Fruit fly (Drosophila melanogaster) whole organism, embryonic: ENCODE results near the gene CG10365.

Experiments
- BtbVII ChIP-seq: fragments of 200-800 bp; sonication (Bioruptor generic); optimal IDR thresholded peaks from 3 replicates; lab custom pipeline; 2017; ENCODE audit warnings: missing biosample characterization, mild to moderate bottlenecking, missing genetic modification characterization
- CG10431 ChIP-seq: fragments of 200-800 bp; sonication (Bioruptor generic); optimal IDR thresholded peaks from 3 replicates; lab custom pipeline; 2018; ENCODE audit warnings: missing biosample characterization, mild to moderate bottlenecking, missing genetic modification characterization
- CG12942 ChIP-seq: fragments of 200-800 bp; sonication (Bioruptor generic); optimal IDR thresholded peaks from 3 replicates; lab custom pipeline; 2016; ENCODE audit warnings: missing biosample characterization, missing genetic modification characterization
- CG13287 ChIP-seq: fragments of 200-800 bp; sonication (Bioruptor generic); IDR thresholded peaks from 2 replicates; pipeline ENCODE4 v1.3.6; 2022; ENCODE audit warnings: missing biosample characterization, missing genetic modification characterization; ENCODE audit not compliant: partially characterized antibody
- CG13424 ChIP-seq: fragments of 200-800 bp; sonication (Bioruptor generic); optimal IDR thresholded peaks from 2 replicates; lab custom pipeline; 2019; ENCODE audit warnings: missing biosample characterization, mild to moderate bottlenecking, missing genetic modification characterization, moderate library complexity
- CG14050 ChIP-seq: fragments of 200-800 bp; sonication (Bioruptor generic); IDR thresholded peaks from 3 replicates; pipeline ENCODE4 v1.3.6; 2022; ENCODE audit warnings: missing biosample characterization, missing genetic modification characterization
- CG15011 ChIP-seq: fragments of 200-800 bp; sonication (Bioruptor generic); optimal IDR thresholded peaks from 3 replicates; lab custom pipeline; 2018; ENCODE audit warnings: missing biosample characterization, mild to moderate bottlenecking, missing genetic modification characterization
- CG17186 ChIP-seq: fragments of 200-800 bp; sonication (Bioruptor generic); optimal IDR thresholded peaks from 3 replicates; lab custom pipeline; 2017; ENCODE audit warnings: missing biosample characterization, missing genetic modification reagents, missing genetic modification characterization
- CG17385 ChIP-seq: fragments of 200-800 bp; sonication (Bioruptor generic); optimal IDR thresholded peaks from 3 replicates; lab custom pipeline; 2018; ENCODE audit warnings: missing biosample characterization, mild to moderate bottlenecking, missing genetic modification characterization
- CG17568 ChIP-seq: fragments of 200-800 bp; sonication (Bioruptor generic); optimal IDR thresholded peaks from 2 replicates; lab custom pipeline; 2018; ENCODE audit warnings: missing biosample characterization, mild to moderate bottlenecking, missing genetic modification characterization, moderate library complexity
- CG17912 ChIP-seq: fragments of 200-800 bp; sonication (Bioruptor generic); optimal IDR thresholded peaks from 2 replicates; lab custom pipeline; 2018; ENCODE audit warnings: missing biosample characterization, mild to moderate bottlenecking, missing genetic modification characterization
- CG2120 ChIP-seq: fragments of 200-800 bp; sonication (Bioruptor generic); optimal IDR thresholded peaks from 3 replicates; lab custom pipeline; 2016; ENCODE audit warnings: missing biosample characterization, missing genetic modification characterization
- CG2889 ChIP-seq: fragments of 200-800 bp; sonication (Bioruptor generic); IDR thresholded peaks from 3 replicates; pipeline ENCODE4 v1.3.6; 2022; ENCODE audit warnings: missing biosample characterization, missing genetic modification characterization
- CG30431 ChIP-seq: fragments of 200-800 bp; sonication (Bioruptor generic); optimal IDR thresholded peaks from 2 replicates; lab custom pipeline; 2017; ENCODE audit warnings: missing biosample characterization, missing genetic modification characterization
- CG31388 ChIP-seq: fragments of 200-800 bp; sonication (Bioruptor generic); optimal IDR thresholded peaks from 2 replicates; lab custom pipeline; 2016; ENCODE audit warnings: missing biosample characterization, missing genetic modification characterization
- CG32532 ChIP-seq: fragments of 200-800 bp; sonication (Bioruptor generic); IDR thresholded peaks from 2 replicates; pipeline ENCODE4 v1.3.6; 2022; ENCODE audit warnings: missing biosample characterization, missing genetic modification characterization
- CG4707 ChIP-seq: fragments of 200-800 bp; sonication (Bioruptor generic); optimal IDR thresholded peaks from 2 replicates; lab custom pipeline; 2018; ENCODE audit warnings: missing biosample characterization, mild to moderate bottlenecking, missing genetic modification characterization, moderate library complexity
- CG7928 ChIP-seq: fragments of 200-800 bp; sonication (Bioruptor generic); optimal IDR thresholded peaks from 2 replicates; lab custom pipeline; 2017; ENCODE audit warnings: missing biosample characterization, mild to moderate bottlenecking, missing genetic modification characterization
- Chrac-16 ChIP-seq: fragments of 200-800 bp; sonication (Bioruptor generic); optimal IDR thresholded peaks from 3 replicates; lab custom pipeline; 2016; ENCODE audit warnings: missing biosample characterization, missing genetic modification characterization
- Doc3 ChIP-seq: fragments of 200-800 bp; sonication (Bioruptor generic); IDR thresholded peaks from 3 replicates; pipeline ENCODE4 v1.3.6; 2022; ENCODE audit warnings: missing biosample characterization, missing genetic modification characterization; ENCODE audit not compliant: partially characterized antibody
- Ets97D ChIP-seq: fragments of 200-800 bp; sonication (Bioruptor generic); optimal IDR thresholded peaks from 3 replicates; lab custom pipeline; 2016; ENCODE audit warnings: missing biosample characterization, missing genetic modification characterization
- GATAe ChIP-seq: fragments of 200-800 bp; sonication (Bioruptor generic); conservative IDR thresholded peaks from 2 replicates; pipeline ENCODE4 v1.3.6; 2022; ENCODE audit warnings: missing biosample characterization, missing genetic modification characterization
- H2.0 ChIP-seq: fragments of 200-800 bp; sonication (Bioruptor generic); IDR thresholded peaks from 2 replicates; pipeline ENCODE4 v1.3.6; 2022; ENCODE audit warnings: missing biosample characterization, missing genetic modification characterization
- Hey ChIP-seq: fragments of 200-800 bp; sonication (Bioruptor generic); optimal IDR thresholded peaks from 3 replicates; lab custom pipeline; 2018; ENCODE audit warnings: missing biosample characterization, mild to moderate bottlenecking, missing genetic modification characterization
- Hmr ChIP-seq: fragments of 200-800 bp; sonication (Bioruptor generic); optimal IDR thresholded peaks from 3 replicates; lab custom pipeline; 2017; ENCODE audit warnings: mild to moderate bottlenecking, missing biosample characterization, missing genetic modification reagents, missing genetic modification characterization
- Kr ChIP-seq: fragments of 200-800 bp; sonication (Bioruptor generic); optimal IDR thresholded peaks from 2 replicates; lab custom pipeline; 2017; ENCODE audit warnings: missing biosample characterization, mild to moderate bottlenecking, missing genetic modification characterization
- Lhr ChIP-seq: fragments of 200-800 bp; sonication (Bioruptor generic); optimal IDR thresholded peaks from 3 replicates; lab custom pipeline; 2017; ENCODE audit warnings: mild to moderate bottlenecking, missing biosample characterization, missing genetic modification reagents, missing genetic modification characterization
- Nf-YA ChIP-seq: fragments of 200-800 bp; sonication (Bioruptor generic); IDR thresholded peaks from 2 replicates; pipeline ENCODE4 v1.3.6; 2022; ENCODE audit warnings: missing biosample characterization, missing genetic modification characterization
- Opbp ChIP-seq: fragments of 200-800 bp; sonication (Bioruptor generic); IDR thresholded peaks from 3 replicates; pipeline ENCODE4 v1.3.6; 2022; ENCODE audit warnings: missing biosample characterization, missing genetic modification characterization; ENCODE audit not compliant: partially characterized antibody
- Side ChIP-seq: fragments of 200-800 bp; sonication (Bioruptor generic); optimal IDR thresholded peaks from 2 replicates; lab custom pipeline; 2016; ENCODE audit warnings: missing biosample characterization, missing genetic modification characterization
- Sox100B ChIP-seq: fragments of 200-800 bp; sonication (Bioruptor generic); optimal IDR thresholded peaks from 3 replicates; lab custom pipeline; 2018; ENCODE audit warnings: missing biosample characterization, mild to moderate bottlenecking, missing genetic modification characterization
- Taf1 ChIP-seq: fragments of 200-800 bp; sonication (Bioruptor generic); IDR thresholded peaks from 2 replicates; pipeline ENCODE4 v1.3.6; 2022; ENCODE audit warnings: missing biosample characterization, missing genetic modification characterization
- ap ChIP-seq: fragments of 200-800 bp; sonication (Bioruptor generic); IDR thresholded peaks from 2 replicates; pipeline ENCODE4 v1.3.6; 2022; ENCODE audit warnings: missing biosample characterization, missing genetic modification characterization
- bcd ChIP-seq: fragments of 200-800 bp; sonication (Bioruptor generic); optimal IDR thresholded peaks from 2 replicates; lab custom pipeline; 2017; ENCODE audit warnings: missing biosample characterization, mild to moderate bottlenecking, missing genetic modification characterization
- corto ChIP-seq: fragments of 200-800 bp; sonication (Bioruptor generic); optimal IDR thresholded peaks from 2 replicates; lab custom pipeline; 2016; ENCODE audit warnings: missing biosample characterization, mild to moderate bottlenecking, missing genetic modification characterization, moderate library complexity
- cwo ChIP-seq: fragments of 200-800 bp; sonication (Bioruptor generic); optimal IDR thresholded peaks from 3 replicates; lab custom pipeline; 2017; ENCODE audit warnings: missing biosample characterization, missing genetic modification characterization, mild to moderate bottlenecking, moderate library complexity, missing genetic modification reagents
- dysf ChIP-seq: fragments of 200-800 bp; sonication (Bioruptor generic); IDR thresholded peaks from 3 replicates; pipeline ENCODE4 v1.3.6; 2022; ENCODE audit warnings: missing biosample characterization, missing genetic modification characterization
- ems ChIP-seq: fragments of 200-800 bp; sonication (Bioruptor generic); optimal IDR thresholded peaks from 3 replicates; lab custom pipeline; 2016; ENCODE audit warnings: missing biosample characterization, missing genetic modification characterization
- fd102C ChIP-seq: fragments of 200-800 bp; sonication (Bioruptor generic); optimal IDR thresholded peaks from 2 replicates; lab custom pipeline; 2018; ENCODE audit warnings: missing biosample characterization, mild to moderate bottlenecking, missing genetic modification characterization, moderate library complexity
- gce ChIP-seq: fragments of 200-800 bp; sonication (Bioruptor generic); IDR thresholded peaks from 3 replicates; pipeline ENCODE4 v1.3.6; 2022; ENCODE audit warnings: missing biosample characterization, missing genetic modification characterization
- gsb ChIP-seq: fragments of 200-800 bp; sonication (Bioruptor generic); IDR thresholded peaks from 2 replicates; pipeline ENCODE4 v1.3.6; 2022; ENCODE audit warnings: missing biosample characterization, missing genetic modification characterization
- ham ChIP-seq: fragments of 200-800 bp; sonication (Bioruptor generic); IDR thresholded peaks from 2 replicates; pipeline ENCODE4 v1.3.6; 2022; ENCODE audit warnings: missing biosample characterization, missing genetic modification characterization
- kay ChIP-seq: fragments of 200-800 bp; sonication (Bioruptor generic); optimal IDR thresholded peaks from 2 replicates; lab custom pipeline; 2016; ENCODE audit warnings: missing biosample characterization, missing genetic modification characterization
- kni ChIP-seq: fragments of 200-800 bp; sonication (Bioruptor generic); optimal IDR thresholded peaks from 3 replicates; lab custom pipeline; 2017; ENCODE audit warnings: mild to moderate bottlenecking, missing biosample characterization, missing genetic modification reagents, missing genetic modification characterization
- lola ChIP-seq, 3 experiments: fragments of >200 bp in 2 of 3; fragments of 200-800 bp in 1 of 3; sonication (Bioruptor generic) in 1 of 3; optimal IDR thresholded peaks; 2 replicates each; lab custom pipeline; 2017 to 2019; ENCODE audit warnings: missing biosample characterization in 3 of 3, missing genetic modification characterization in 3 of 3, mild to moderate bottlenecking in 1 of 3, moderate library complexity in 1 of 3
- mam ChIP-seq: fragments of 200-800 bp; sonication (Bioruptor generic); optimal IDR thresholded peaks from 3 replicates; lab custom pipeline; 2016; ENCODE audit warnings: missing biosample characterization, missing genetic modification characterization
- nom ChIP-seq: fragments of 200-800 bp; sonication (Bioruptor generic); optimal IDR thresholded peaks from 2 replicates; lab custom pipeline; 2017; ENCODE audit warnings: missing biosample characterization, missing genetic modification characterization, mild to moderate bottlenecking, moderate library complexity, missing genetic modification reagents
- row ChIP-seq: fragments of 200-800 bp; sonication (Bioruptor generic); IDR thresholded peaks from 3 replicates; pipeline ENCODE4 v1.3.6; 2022; ENCODE audit warnings: missing biosample characterization, missing genetic modification characterization
- sens-2 ChIP-seq: fragments of 200-800 bp; sonication (Bioruptor generic); IDR thresholded peaks from 2 replicates; pipeline ENCODE4 v1.3.6; 2022; ENCODE audit warnings: missing biosample characterization, missing genetic modification characterization
- sisA ChIP-seq: fragments of 200-800 bp; sonication (Bioruptor generic); IDR thresholded peaks from 2 replicates; pipeline ENCODE4 v1.3.6; 2022; ENCODE audit warnings: missing biosample characterization, missing genetic modification characterization
- vvl ChIP-seq: fragments of 200-800 bp; sonication (Bioruptor generic); IDR thresholded peaks from 2 replicates; pipeline ENCODE4 v1.3.6; 2022; ENCODE audit warnings: missing biosample characterization, missing genetic modification characterization

CG10365 gene

DNA sequence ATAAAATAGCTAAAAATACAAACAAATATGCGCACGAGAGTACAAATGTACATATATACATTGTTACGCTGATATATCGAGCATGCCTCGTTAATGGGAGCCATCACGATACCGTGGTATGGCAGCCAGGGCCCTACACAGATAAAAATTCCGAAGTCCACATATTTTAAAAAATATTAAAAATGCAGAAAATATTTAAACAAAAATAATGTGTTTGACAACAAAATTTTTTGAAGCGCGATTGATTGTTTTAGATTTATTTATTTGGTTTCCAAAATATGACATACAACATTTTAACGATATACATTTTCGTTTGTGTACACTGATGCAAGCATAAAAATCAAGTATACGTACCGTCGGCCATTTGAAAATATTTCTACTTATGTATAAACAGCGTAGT is 3.6 kb downstream of the CG10365 start (continued):
- TF ChIP-seq Hey (tag; lab: Kevin White, UChicago): no peak
- peak; percentile 88 for TF ChIP-seq vvl (GFP tag; lab: Robert Waterston, UW)
- TF ChIP-seq gsb (GFP tag; lab: Robert Waterston, UW): peak; percentile 75
- TF ChIP-seq CG7928 (GFP tag; lab: Kevin White, UChicago): peak; percentile 55
- peak; percentile 72 for TF ChIP-seq sisA (GFP tag; lab: Robert Waterston, UW)
- no peak for TF ChIP-seq Doc3 (GFP tag; lab: Robert Waterston, UW)
- peak; percentile 78; the same call in 1 of the 3 replicates for TF ChIP-seq CG2889 (GFP tag; lab: Robert Waterston, UW)
- peak; percentile 82 for TF ChIP-seq bcd (GFP tag; lab: Kevin White, UChicago)
- peak; percentile 64 for TF ChIP-seq ems (GFP tag; lab: Kevin White, UChicago)
- peak; percentile 91 for TF ChIP-seq cwo
- TF ChIP-seq nom (GFP tag; lab: Kevin White, UChicago): no peak
- no peak for TF ChIP-seq CG17912 (GFP tag; lab: Kevin White, UChicago)
- peak; percentile 29 for TF ChIP-seq CG30431 (GFP tag; lab: Kevin White, UChicago)
- TF ChIP-seq gce (GFP tag; lab: Robert Waterston, UW): no peak
- TF ChIP-seq BtbVII (GFP tag; lab: Kevin White, UChicago): peak; percentile 83
- no peak for TF ChIP-seq sens-2 (GFP tag; lab: Robert Waterston, UW)
- no peak for TF ChIP-seq Lhr (GFP tag; lab: Kevin White, UChicago)
- TF ChIP-seq CG13287: no peak
- TF ChIP-seq CG4707 (GFP tag; lab: Kevin White, UChicago): no peak
- peak; percentile 25 for TF ChIP-seq CG17568 (GFP tag; lab: Kevin White, UChicago)
- peak; percentile 73 for TF ChIP-seq Side (GFP tag; lab: Kevin White, UChicago)
- TF ChIP-seq CG12942 (GFP tag; lab: Kevin White, UChicago): peak; percentile 44
- no peak for TF ChIP-seq Kr (GFP tag; lab: Kevin White, UChicago)
- peak; percentile 82 for TF ChIP-seq CG15011 (GFP tag; lab: Kevin White, UChicago)
- peak; percentile 93 for TF ChIP-seq Hmr (GFP tag; lab: Kevin White, UChicago)
- peak; percentile 62 for TF ChIP-seq Sox100B
- peak; percentile 56 for TF ChIP-seq Chrac-16 (GFP tag; lab: Kevin White, UChicago)
- TF ChIP-seq dysf (GFP tag; lab: Robert Waterston, UW): peak; percentile 87
- peak; percentile 67 for TF ChIP-seq CG14050 (GFP tag; lab: Robert Waterston, UW)
- peak; percentile 24 for TF ChIP-seq Ets97D
- no peak for TF ChIP-seq kni (GFP tag; lab: Kevin White, UChicago)
- TF ChIP-seq fd102C: no peak
- peak; percentile 70; the same call in 1 of the 2 replicates for TF ChIP-seq Taf1
- TF ChIP-seq H2.0 (GFP tag; lab: Robert Waterston, UW): peak; percentile 80
- peak; percentile 93 for TF ChIP-seq CG32532
- TF ChIP-seq lola (GFP tag; optimal IDR thresholded peaks at IDR 0.05; lab: Kevin White, UChicago): no peak
- TF ChIP-seq ap (GFP tag; lab: Robert Waterston, UW): peak; percentile 46
- no peak for TF ChIP-seq CG17186 (GFP tag; lab: Kevin White, UChicago)
- no peak for TF ChIP-seq Opbp (GFP tag; lab: Robert Waterston, UW)
- TF ChIP-seq CG17385: peak; percentile 72
- peak; percentile 51 for TF ChIP-seq kay (GFP tag; lab: Kevin White, UChicago)
- TF ChIP-seq CG2120 (GFP tag; lab: Kevin White, UChicago): peak; percentile 95
- TF ChIP-seq Nf-YA (GFP tag; lab: Robert Waterston, UW): peak; percentile 55
- peak; percentile 75; the same call in 1 of the 2 replicates for TF ChIP-seq ham (GFP tag; lab: Robert Waterston, UW)
- TF ChIP-seq CG10431 (GFP tag; lab: Kevin White, UChicago): no peak
- TF ChIP-seq mam (GFP tag; lab: Kevin White, UChicago): peak; percentile 85
- TF ChIP-seq row (GFP tag; lab: Robert Waterston, UW): peak; percentile 87
- TF ChIP-seq CG31388 (GFP tag; lab: Kevin White, UChicago): no peak
- peak; percentile 11 for TF ChIP-seq corto (GFP tag; lab: Kevin White, UChicago)
- peak; percentile 74 for TF ChIP-seq GATAe
- TF ChIP-seq CG13424 (tag; lab: Kevin White, UChicago): peak; percentile 63
